Fruit fly (Drosophila melanogaster) whole organism: ENCODE data around the gene CG15535.

Experiments used
- CG8478 ChIP-seq: fragments of >200 bp; optimal IDR thresholded peaks from 2 replicates; lab custom pipeline; 2018; ENCODE audit warnings: inconsistent platforms
- Dll ChIP-seq: fragments of >200 bp; optimal IDR thresholded peaks from 2 replicates; lab custom pipeline; 2017
- EcR ChIP-seq, 2 experiments: fragments of >200 bp; optimal IDR thresholded peaks; 2 replicates each; lab custom pipeline; 2017; ENCODE audit warnings: missing biosample characterization in 2 of 2, missing genetic modification characterization in 2 of 2, missing genetic modification reagents in 2 of 2
- pan ChIP-seq: fragments of >200 bp; optimal IDR thresholded peaks from 2 replicates; lab custom pipeline; 2017
- psq ChIP-seq: fragments of >200 bp; optimal IDR thresholded peaks from 2 replicates; lab custom pipeline; 2017
- usp ChIP-seq: fragments of >200 bp; optimal IDR thresholded peaks from 2 replicates; lab custom pipeline; 2017; ENCODE audit warnings: missing biosample characterization, missing genetic modification characterization, mixed read lengths

CG15535 gene

DNA sequence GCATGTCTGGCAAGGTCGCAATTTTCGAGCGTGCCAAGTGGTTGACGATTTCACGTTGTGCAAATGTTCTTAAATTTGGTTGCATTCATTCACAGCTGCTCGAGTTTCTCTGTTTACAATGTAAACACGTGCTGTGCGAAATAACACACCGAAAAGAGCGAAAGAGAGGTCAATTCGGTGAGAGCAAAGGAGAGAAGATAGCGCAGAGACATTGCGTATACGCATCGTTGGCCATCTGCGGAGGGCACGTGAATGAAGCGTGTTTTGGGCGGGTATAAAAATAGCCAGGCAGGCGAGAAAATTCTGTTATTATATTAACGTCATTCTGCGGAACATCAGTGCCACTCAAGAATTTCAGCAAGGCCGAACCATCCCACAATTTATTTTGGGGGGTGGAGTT lies 30.7 kb upstream of the CG15535 start:
- TF ChIP-seq Dll (lab: Kevin White, UChicago) (no peak), CG8478 (lab: Kevin White, UChicago) (no peak), psq (no peak), pan (lab: Kevin White, UChicago) (no peak), usp (GFP tag; lab: Kevin White, UChicago) (no peak), EcR (GFP tag; optimal IDR thresholded peaks at IDR 0.05; lab: Kevin White, UChicago) (no peak)

DNA sequence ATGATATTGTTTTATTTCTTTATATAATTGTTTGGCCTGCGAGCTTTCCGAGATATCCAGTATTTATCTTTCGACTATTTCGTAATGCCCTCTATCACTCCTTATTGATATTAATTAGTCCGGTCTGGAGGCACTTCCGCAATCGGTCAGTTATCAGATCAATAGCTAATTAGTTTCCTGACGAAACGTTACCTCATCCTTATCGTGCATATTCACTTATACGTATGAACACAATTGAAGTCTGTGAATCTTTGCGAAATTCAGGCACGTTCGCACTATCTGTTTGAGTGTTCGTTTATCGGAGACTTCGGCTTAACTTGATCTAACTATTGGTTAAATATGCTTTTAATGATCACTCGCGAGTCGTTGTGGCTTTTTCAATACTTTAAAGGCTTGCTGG lies 29.5 kb upstream of the CG15535 start:
- TF ChIP-seq Dll (lab: Kevin White, UChicago) (no peak), pan (lab: Kevin White, UChicago) (no peak), usp (GFP tag; lab: Kevin White, UChicago) (no peak), psq (no peak), CG8478 (lab: Kevin White, UChicago) (no peak), EcR (GFP tag; optimal IDR thresholded peaks at IDR 0.05; lab: Kevin White, UChicago) (no peak)

- TF ChIP-seq pan (lab: Kevin White, UChicago) (no peak), EcR (GFP tag; optimal IDR thresholded peaks at IDR 0.05; lab: Kevin White, UChicago) (no peak), CG8478 (lab: Kevin White, UChicago) (no peak), usp (GFP tag; lab: Kevin White, UChicago) (no peak), psq (no peak), Dll (lab: Kevin White, UChicago) (no peak)
These were observed 27.1 kb upstream of the CG15535 start for dm6 chr3R:30450690-30451343.

DNA sequence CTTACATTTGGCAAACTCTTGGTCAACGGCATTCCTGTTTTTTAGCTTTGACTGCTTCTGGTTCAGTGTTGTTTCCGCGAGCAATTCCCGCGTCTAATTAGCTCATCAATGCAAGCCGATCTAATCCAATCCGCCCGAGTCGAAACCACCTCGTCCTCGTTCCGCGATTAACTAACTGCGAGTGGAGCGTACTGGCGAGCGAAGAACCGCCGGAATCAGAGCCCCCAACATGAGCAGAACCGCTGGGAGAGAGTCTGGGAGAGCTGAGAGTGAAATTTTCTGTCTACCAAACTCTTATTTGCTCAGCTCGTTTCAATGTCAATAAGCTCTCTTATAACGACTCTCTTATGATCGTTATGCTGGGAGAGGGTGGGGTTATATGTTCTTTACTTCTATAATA lies 26.5 kb upstream of the CG15535 start:
- no peak for TF ChIP-seq psq
- TF ChIP-seq Dll (lab: Kevin White, UChicago) = peak; percentile 91

DNA sequence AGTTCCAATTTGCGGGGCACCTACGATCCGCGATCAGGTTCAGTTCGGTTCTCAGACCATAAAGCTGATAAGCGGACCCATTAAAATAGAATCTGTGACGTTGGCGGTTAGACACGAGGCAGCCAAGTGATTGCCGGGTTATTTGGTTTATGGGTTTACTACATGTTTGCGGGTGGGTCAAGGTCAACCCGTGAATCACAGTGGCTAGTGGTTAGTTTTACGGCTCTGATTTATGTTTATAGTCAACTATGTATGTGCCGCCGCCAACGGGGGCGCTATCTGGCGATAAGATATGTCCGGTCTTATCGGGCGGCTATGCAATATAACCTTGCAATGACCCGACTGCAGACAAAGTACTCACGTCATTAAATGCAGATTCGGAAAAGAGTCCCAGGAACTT lies 25.7 kb upstream of the CG15535 start:
- TF ChIP-seq pan (lab: Kevin White, UChicago) = no peak

DNA sequence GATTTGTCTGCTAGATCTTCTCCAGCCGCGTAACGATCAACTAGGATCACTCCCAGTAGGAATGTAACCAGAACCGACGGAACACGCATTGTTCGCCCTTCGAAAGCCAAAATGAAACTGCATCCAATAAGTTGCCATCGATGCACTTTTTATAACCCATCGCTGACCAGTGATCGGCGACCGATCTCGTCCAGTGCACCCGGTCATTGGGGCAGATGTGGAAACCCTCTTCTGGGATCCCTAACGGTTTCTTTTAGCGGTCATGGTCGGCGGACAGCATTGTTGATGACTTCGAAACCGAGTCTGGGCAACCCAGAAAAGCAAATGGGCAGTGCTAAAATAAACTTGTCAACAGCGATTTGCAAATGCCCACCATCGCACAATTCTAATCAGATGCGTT lies 21.2 kb upstream of the CG15535 start, which contains the start of gene Osi23:
TSS of gene Osi23 (minus strand) at position 101 of the 400 bp plus-strand sequence.
- TF ChIP-seq EcR (GFP tag; optimal IDR thresholded peaks at IDR 0.05; lab: Kevin White, UChicago) (no peak), Dll (lab: Kevin White, UChicago) (no peak), CG8478 (lab: Kevin White, UChicago) (no peak)

DNA sequence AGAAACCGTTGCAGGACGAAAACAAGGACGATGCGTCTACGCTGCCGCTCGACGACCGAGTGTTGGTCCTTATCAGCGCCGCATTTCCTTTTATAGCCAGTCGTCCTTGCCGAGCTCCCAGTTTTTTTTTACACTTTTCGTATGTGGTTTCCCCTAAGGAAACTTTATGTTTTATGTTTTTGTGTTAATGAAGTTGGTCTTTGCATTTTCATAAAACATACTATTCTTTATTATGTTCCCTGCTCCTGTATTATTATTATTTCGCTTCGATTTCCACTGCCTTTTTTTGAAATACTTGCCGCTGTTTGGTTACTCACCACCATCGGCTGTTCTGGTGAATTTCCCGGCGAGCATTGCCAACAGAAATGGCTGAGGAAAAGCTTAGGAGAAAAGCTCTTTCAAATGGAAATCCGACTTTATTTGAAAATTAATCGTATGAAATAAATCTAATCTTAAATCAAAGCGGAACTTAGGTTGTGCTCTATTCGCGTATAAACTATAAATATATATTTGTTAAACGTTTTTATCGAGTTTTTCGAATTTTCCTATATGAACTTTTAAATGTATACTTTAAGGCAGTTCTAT lies 19.9 kb upstream of the CG15535 start, which contains the start of gene CG15537:
TSS of gene CG15537 (minus strand) at position 51 of the 585 bp plus-strand sequence.
- TF ChIP-seq psq (no peak), pan (lab: Kevin White, UChicago) (no peak), EcR (GFP tag; optimal IDR thresholded peaks at IDR 0.05; lab: Kevin White, UChicago) (no peak), usp (GFP tag; lab: Kevin White, UChicago) (no peak), CG8478 (lab: Kevin White, UChicago) (no peak)

DNA sequence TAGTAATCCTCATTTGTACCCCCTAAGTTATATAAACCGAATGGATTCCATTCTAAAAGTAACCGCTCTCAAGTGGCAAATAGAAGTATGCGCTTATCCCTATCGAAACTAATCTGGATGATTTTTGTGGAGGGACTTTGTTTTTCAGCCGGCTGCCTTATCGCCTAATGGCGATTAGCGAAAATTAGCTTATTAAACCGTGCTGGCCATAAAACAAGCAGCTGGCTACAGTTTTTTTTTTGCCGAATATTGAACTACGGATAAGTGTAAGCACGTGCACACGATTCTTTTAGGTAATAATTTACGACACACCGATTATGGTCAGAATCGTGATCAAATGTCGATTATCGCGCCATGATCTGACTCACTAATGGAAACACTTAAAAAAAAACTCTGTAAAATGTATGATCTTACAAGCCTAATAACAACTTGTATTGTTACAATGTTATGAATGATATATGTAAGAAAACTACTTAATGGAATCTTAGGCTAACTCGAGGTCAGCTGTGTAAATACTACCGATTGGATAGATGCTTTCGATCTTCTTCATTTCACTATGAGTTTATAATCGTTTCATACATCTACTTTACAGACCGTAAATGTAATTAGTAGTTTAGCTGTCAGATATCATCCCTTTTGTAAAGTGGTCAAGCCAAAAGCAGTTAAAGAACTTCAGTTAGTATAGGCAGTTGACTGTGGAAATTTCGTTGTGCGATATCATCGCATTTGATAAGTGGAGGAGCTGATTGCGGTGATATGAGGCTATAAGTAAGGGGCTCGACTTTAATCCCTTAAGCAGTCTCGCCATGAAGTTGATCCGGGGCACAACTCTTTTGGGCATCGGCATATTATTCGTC lies 7.8 kb upstream of the CG15535 start, which contains the start of gene CG15534:
TSS of gene CG15534 (plus strand) at position 807 of the 857 bp plus-strand sequence.
- no peak for TF ChIP-seq psq
- no peak for TF ChIP-seq EcR (GFP tag; optimal IDR thresholded peaks at IDR 0.05; lab: Kevin White, UChicago)
- TF ChIP-seq Dll (lab: Kevin White, UChicago) = no peak
- no peak for TF ChIP-seq CG8478 (lab: Kevin White, UChicago)
- TF ChIP-seq usp (GFP tag; lab: Kevin White, UChicago) = no peak
- TF ChIP-seq pan (lab: Kevin White, UChicago) = no peak

dm6 chr3R:30428459-30428858 lies 4.7 kb upstream of the CG15535 start, which contains the start of gene CG15533:
Gene CG15533, plus strand, starts transcription at chr3R:30428820.
- TF ChIP-seq EcR (GFP tag; optimal IDR thresholded peaks at IDR 0.05; lab: Kevin White, UChicago) (no peak), CG8478 (lab: Kevin White, UChicago) (no peak), Dll (lab: Kevin White, UChicago) (no peak), usp (GFP tag; lab: Kevin White, UChicago) (no peak), pan (lab: Kevin White, UChicago) (no peak), psq (no peak)

- TF ChIP-seq pan (lab: Kevin White, UChicago) (no peak), CG8478 (lab: Kevin White, UChicago) (no peak), usp (GFP tag; lab: Kevin White, UChicago) (no peak), psq (no peak), EcR (GFP tag; optimal IDR thresholded peaks at IDR 0.05; lab: Kevin White, UChicago) (no peak), Dll (lab: Kevin White, UChicago) (no peak)
These were observed 4.2 kb upstream of the CG15535 start, which contains the start of gene CG2218 for dm6 chr3R:30427805-30428359. Gene CG2218, minus strand, starts transcription at chr3R:30428276.

DNA sequence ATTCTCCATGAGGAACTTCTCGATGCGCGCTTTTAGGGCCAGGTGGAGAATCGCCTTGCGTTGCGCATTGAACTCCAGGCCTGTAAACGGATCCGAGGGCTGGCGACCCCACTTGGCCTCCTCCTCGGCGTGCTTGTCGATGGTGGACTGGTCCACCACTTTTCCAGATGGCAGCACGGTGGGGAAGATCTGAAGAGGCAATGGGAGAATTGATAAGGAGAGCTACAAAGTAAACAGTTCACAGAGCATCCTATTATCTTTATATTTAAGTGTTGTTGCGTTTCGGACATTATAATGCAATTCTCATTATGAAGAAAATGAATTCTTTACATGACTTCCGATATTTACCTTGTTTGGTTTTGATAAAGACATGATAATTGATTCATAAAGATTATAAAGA lies 2.9 kb upstream of the CG15535 start:
- TF ChIP-seq CG8478 (lab: Kevin White, UChicago) = no peak
- TF ChIP-seq Dll (lab: Kevin White, UChicago) = no peak
